Fruit fly (Drosophila melanogaster) whole organism: ENCODE results near the gene Pfrx.

Source experiments
- CG8478 ChIP-seq: fragments of >200 bp; optimal IDR thresholded peaks from 2 replicates; lab custom pipeline; 2018; ENCODE audit warnings: inconsistent platforms
- Dll ChIP-seq: fragments of >200 bp; optimal IDR thresholded peaks from 2 replicates; lab custom pipeline; 2017
- EcR ChIP-seq, 2 experiments: fragments of >200 bp; optimal IDR thresholded peaks; 2 replicates each; lab custom pipeline; 2017; ENCODE audit warnings: missing biosample characterization in 2 of 2, missing genetic modification characterization in 2 of 2, missing genetic modification reagents in 2 of 2

- TF ChIP-seq CG8478 (lab: Kevin White, UChicago) = no peak
- TF ChIP-seq EcR (GFP tag; optimal IDR thresholded peaks at IDR 0.05; lab: Kevin White, UChicago) = no peak
- TF ChIP-seq Dll (lab: Kevin White, UChicago) = no peak
Measured at dm6 chrX:19496808-19497259, 1.5 kb downstream of the Pfrx start.
